Worm (Caenorhabditis elegans) whole organism, L3 larva: ENCODE measurements around the gene F42H10.3.

Experiments used
- R02D3.7 ChIP-seq: fragments of 150-350 bp; optimal IDR thresholded peaks from 2 replicates; lab custom pipeline; 2014; ENCODE audit warnings: missing biosample characterization, missing genetic modification characterization
- ama-1 ChIP-seq: fragments of 150-350 bp; optimal IDR thresholded peaks from 2 replicates; lab custom pipeline; 2018
- ceh-82 ChIP-seq: fragments of 150-350 bp; optimal IDR thresholded peaks from 2 replicates; lab custom pipeline; 2014; ENCODE audit warnings: missing biosample characterization, missing genetic modification characterization
- ceh-9 ChIP-seq: sonication (generic microtip); optimal IDR thresholded peaks from 2 replicates; lab custom pipeline; 2018; ENCODE audit warnings: missing biosample characterization, missing genetic modification characterization
- egl-27 ChIP-seq: sonication (generic microtip); optimal IDR thresholded peaks from 4 replicates; lab custom pipeline; 2017; ENCODE audit warnings: missing biosample characterization, missing genetic modification reagents, missing genetic modification characterization
- elt-2 ChIP-seq: sonication (generic microtip); optimal IDR thresholded peaks from 2 replicates; lab custom pipeline; 2016; ENCODE audit warnings: missing genetic modification reagents, mild to moderate bottlenecking, missing genetic modification characterization, missing compliant biosample characterization
- elt-3 ChIP-seq, 3 experiments: fragments of 150-350 bp in 1 of 3; sonication (generic microtip) in 2 of 3; optimal IDR thresholded peaks; 2 replicates in 2 of 3; 4 replicates in 1 of 3; lab custom pipeline; 2014 to 2017; ENCODE audit warnings: missing biosample characterization in 3 of 3, missing genetic modification characterization in 3 of 3
- lin-15B ChIP-seq: fragments of 150-350 bp; optimal IDR thresholded peaks from 2 replicates; lab custom pipeline; 2014; ENCODE audit warnings: missing biosample characterization, missing genetic modification characterization
- mml-1 ChIP-seq: fragments of 150-350 bp; sonication (generic microtip); optimal IDR thresholded peaks from 3 replicates; lab custom pipeline; 2014; ENCODE audit warnings: missing biosample characterization, missing genetic modification characterization
- nhr-12 ChIP-seq: fragments of 150-350 bp; optimal IDR thresholded peaks from 2 replicates; lab custom pipeline; 2014; ENCODE audit warnings: missing biosample characterization, missing genetic modification characterization
- nhr-28 ChIP-seq: fragments of 150-350 bp; optimal IDR thresholded peaks from 2 replicates; lab custom pipeline; 2014; ENCODE audit warnings: missing biosample characterization, missing genetic modification characterization
- ztf-11 ChIP-seq: fragments of 150-350 bp; optimal IDR thresholded peaks from 2 replicates; lab custom pipeline; 2014; ENCODE audit warnings: missing biosample characterization, missing genetic modification characterization

DNA sequence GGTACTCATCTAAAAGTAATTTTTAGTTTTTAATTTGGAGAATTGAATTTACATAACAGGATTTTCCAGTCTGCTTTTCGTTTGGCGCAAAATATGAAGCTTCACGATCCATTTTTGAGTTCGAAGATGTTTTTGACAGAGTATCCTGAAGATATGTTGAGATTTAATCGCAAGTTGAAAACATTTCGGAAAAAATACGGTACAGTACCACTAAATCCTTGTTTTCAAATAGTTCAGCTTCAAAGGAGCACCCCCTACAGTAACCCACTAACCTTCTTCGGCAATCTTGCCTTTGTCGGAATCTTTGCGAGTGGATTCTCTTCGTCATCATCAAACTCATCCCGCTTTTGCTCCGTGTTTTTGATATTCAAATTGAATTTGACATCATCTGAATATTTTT lies 35.0 kb downstream of the F42H10.3 start:
- TF ChIP-seq mml-1 (tag; lab: Kevin White, UChicago) (no peak), nhr-28 (no peak), ceh-9 (no peak), R02D3.7 (tag; lab: Kevin White, UChicago) (no peak), egl-27 (tag; lab: Kevin White, UChicago) (no peak), elt-2 (tag; lab: Kevin White, UChicago) (no peak), ztf-11 (tag; lab: Kevin White, UChicago) (no peak), elt-3 (tag; optimal IDR thresholded peaks at IDR 0.05; lab: Kevin White, UChicago) (no peak), ceh-82 (tag; lab: Kevin White, UChicago) (no peak), ama-1 (lab: Kevin White, UChicago) (no peak), nhr-12 (tag; lab: Kevin White, UChicago) (no peak), lin-15B (tag; lab: Kevin White, UChicago) (no peak)
